Worm (Caenorhabditis elegans): ENCODE measurements around the gene let-92.

- TF ChIP-seq him-1 (tag; optimal IDR thresholded peaks at IDR 0.05) (no peak), unc-130 (GFP tag; optimal IDR thresholded peaks at IDR 0.05) (no peak), snpc-4 (GFP tag; optimal IDR thresholded peaks at IDR 0.05) (no peak), snpc-4 (tag; optimal IDR thresholded peaks at IDR 0.05) (no peak), pha-4 (tag; optimal IDR thresholded peaks at IDR 0.05) (no peak), ztf-28 (GFP tag; IDR thresholded peaks at IDR 0.05) (no peak)
Measured at ce11 chrIV:11842121-11842520, 16.1 kb upstream of the let-92 start, which contains the start of gene F38H4.3.

Measured in whole organism, young adult.